Fruit fly (Drosophila melanogaster) whole organism, embryonic: ENCODE results near the gene Alp9.

ENCODE experiments used
- ATbp ChIP-seq: fragments of 200-800 bp; sonication (Bioruptor generic); optimal IDR thresholded peaks from 2 replicates; lab custom pipeline; 2017; ENCODE audit warnings: missing biosample characterization, mild to moderate bottlenecking, missing genetic modification characterization, missing genetic modification reagents
- Antp ChIP-seq: fragments of 200-800 bp; sonication (Bioruptor generic); optimal IDR thresholded peaks from 3 replicates; lab custom pipeline; 2016; ENCODE audit warnings: missing biosample characterization, missing genetic modification characterization
- CG10274 ChIP-seq: fragments of 200-800 bp; sonication (Bioruptor generic); optimal IDR thresholded peaks from 3 replicates; lab custom pipeline; 2017; ENCODE audit warnings: missing biosample characterization, mild to moderate bottlenecking, missing genetic modification characterization
- CG11456 ChIP-seq: fragments of 200-800 bp; sonication (Bioruptor generic); IDR thresholded peaks from 3 replicates; pipeline ENCODE4 v1.3.6; 2022; ENCODE audit warnings: missing biosample characterization, missing genetic modification characterization
- CG13287 ChIP-seq: fragments of 200-800 bp; sonication (Bioruptor generic); IDR thresholded peaks from 2 replicates; pipeline ENCODE4 v1.3.6; 2022; ENCODE audit warnings: missing biosample characterization, missing genetic modification characterization; ENCODE audit not compliant: partially characterized antibody
- CG13424 ChIP-seq: fragments of 200-800 bp; sonication (Bioruptor generic); optimal IDR thresholded peaks from 2 replicates; lab custom pipeline; 2019; ENCODE audit warnings: missing biosample characterization, mild to moderate bottlenecking, missing genetic modification characterization, moderate library complexity
- CG15073 ChIP-seq: fragments of 200-800 bp; sonication (Bioruptor generic); optimal IDR thresholded peaks from 2 replicates; lab custom pipeline; 2016; ENCODE audit warnings: missing biosample characterization, missing genetic modification characterization
- CG15479 ChIP-seq: fragments of 200-800 bp; sonication (Bioruptor generic); optimal IDR thresholded peaks from 3 replicates; lab custom pipeline; 2019; ENCODE audit warnings: missing biosample characterization, mild to moderate bottlenecking, missing genetic modification characterization, moderate library complexity
- CG17361 ChIP-seq: fragments of 200-800 bp; sonication (Bioruptor generic); IDR thresholded peaks from 3 replicates; pipeline ENCODE4 v1.3.6; 2022; ENCODE audit warnings: missing biosample characterization, missing genetic modification characterization
- CG1832 ChIP-seq: fragments of 200-800 bp; sonication (Bioruptor generic); optimal IDR thresholded peaks from 2 replicates; lab custom pipeline; 2017; ENCODE audit warnings: missing biosample characterization, mild to moderate bottlenecking, missing genetic modification characterization, inconsistent platforms
- CG2116 ChIP-seq: fragments of 200-800 bp; sonication (Bioruptor generic); optimal IDR thresholded peaks from 3 replicates; lab custom pipeline; 2018; ENCODE audit warnings: missing biosample characterization, mild to moderate bottlenecking, missing genetic modification characterization
- CG32772 ChIP-seq: fragments of 200-800 bp; sonication (Bioruptor generic); IDR thresholded peaks from 2 replicates; pipeline ENCODE4 v1.3.6; 2022; ENCODE audit warnings: missing biosample characterization, missing genetic modification characterization
- CG4360 ChIP-seq: fragments of 200-800 bp; sonication (Bioruptor generic); IDR thresholded peaks from 2 replicates; pipeline ENCODE4 v1.3.6; 2022; ENCODE audit warnings: missing biosample characterization, missing genetic modification characterization
- CG5245 ChIP-seq: fragments of 200-800 bp; sonication (Bioruptor generic); optimal IDR thresholded peaks from 3 replicates; lab custom pipeline; 2016; ENCODE audit warnings: missing biosample characterization, missing genetic modification characterization
- CG7786 ChIP-seq: fragments of 200-800 bp; sonication (Bioruptor generic); optimal IDR thresholded peaks from 2 replicates; lab custom pipeline; 2016; ENCODE audit warnings: missing biosample characterization, missing genetic modification characterization
- CG8290 ChIP-seq, 3 experiments: fragments of 200-800 bp; sonication (Bioruptor generic); optimal IDR thresholded peaks; 2 replicates each; lab custom pipeline; 2016 to 2019; ENCODE audit warnings: missing biosample characterization in 3 of 3, missing genetic modification characterization in 3 of 3, mild to moderate bottlenecking in 2 of 3, moderate library complexity in 1 of 3
- CG8359 ChIP-seq: fragments of 200-800 bp; sonication (Bioruptor generic); optimal IDR thresholded peaks from 2 replicates; lab custom pipeline; 2017; ENCODE audit warnings: missing biosample characterization, mild to moderate bottlenecking, missing genetic modification characterization, borderline replicate concordance
- CG9437 ChIP-seq: fragments of 200-800 bp; sonication (Bioruptor generic); optimal IDR thresholded peaks from 2 replicates; lab custom pipeline; 2018; ENCODE audit warnings: missing biosample characterization, mild to moderate bottlenecking, missing genetic modification characterization
- Chrac-16 ChIP-seq: fragments of 200-800 bp; sonication (Bioruptor generic); optimal IDR thresholded peaks from 3 replicates; lab custom pipeline; 2016; ENCODE audit warnings: missing biosample characterization, missing genetic modification characterization
- CkIIα-i1 ChIP-seq: fragments of 200-800 bp; sonication (Bioruptor generic); IDR thresholded peaks from 2 replicates; pipeline ENCODE4 v1.3.6; 2022; ENCODE audit warnings: missing biosample characterization, missing genetic modification characterization
- Fer1 ChIP-seq: fragments of 200-800 bp; sonication (Bioruptor generic); optimal IDR thresholded peaks from 2 replicates; lab custom pipeline; 2017; ENCODE audit warnings: missing biosample characterization, mild to moderate bottlenecking, missing genetic modification characterization
- H2.0 ChIP-seq: fragments of 200-800 bp; sonication (Bioruptor generic); IDR thresholded peaks from 2 replicates; pipeline ENCODE4 v1.3.6; 2022; ENCODE audit warnings: missing biosample characterization, missing genetic modification characterization
- HHEX ChIP-seq: fragments of 200-800 bp; sonication (Bioruptor generic); optimal IDR thresholded peaks from 3 replicates; lab custom pipeline; 2017; ENCODE audit warnings: missing biosample characterization, mild to moderate bottlenecking, missing genetic modification characterization, missing genetic modification reagents
- HLHmδ ChIP-seq: fragments of 200-800 bp; sonication (Bioruptor generic); optimal IDR thresholded peaks from 2 replicates; lab custom pipeline; 2018; ENCODE audit warnings: missing biosample characterization, mild to moderate bottlenecking, missing genetic modification characterization, moderate library complexity
- Hey ChIP-seq: fragments of 200-800 bp; sonication (Bioruptor generic); optimal IDR thresholded peaks from 3 replicates; lab custom pipeline; 2018; ENCODE audit warnings: missing biosample characterization, mild to moderate bottlenecking, missing genetic modification characterization
- Jarid2 ChIP-seq: fragments of 200-800 bp; sonication (Bioruptor generic); optimal IDR thresholded peaks from 3 replicates; lab custom pipeline; 2017; ENCODE audit warnings: mild to moderate bottlenecking, missing biosample characterization, missing genetic modification reagents, missing genetic modification characterization
- Optix ChIP-seq: fragments of 200-800 bp; sonication (Bioruptor generic); IDR thresholded peaks from 3 replicates; pipeline ENCODE4 v1.3.6; 2022; ENCODE audit warnings: missing biosample characterization, missing genetic modification characterization
- Ptx1 ChIP-seq: fragments of 200-800 bp; sonication (Bioruptor generic); IDR thresholded peaks from 2 replicates; pipeline ENCODE4 v1.3.6; 2022; ENCODE audit warnings: missing biosample characterization, missing genetic modification characterization
- Rfx ChIP-seq: fragments of 200-800 bp; sonication (Bioruptor generic); IDR thresholded peaks from 2 replicates; pipeline ENCODE4 v1.3.6; 2022; ENCODE audit warnings: missing biosample characterization, missing genetic modification characterization
- abd-A ChIP-seq: fragments of 200-800 bp; sonication (Bioruptor generic); optimal IDR thresholded peaks from 3 replicates; lab custom pipeline; 2019; ENCODE audit warnings: missing biosample characterization, mild to moderate bottlenecking, missing genetic modification characterization, moderate library complexity
- cato ChIP-seq: fragments of 200-800 bp; sonication (Bioruptor generic); optimal IDR thresholded peaks from 2 replicates; lab custom pipeline; 2016; ENCODE audit warnings: missing biosample characterization, missing genetic modification characterization, borderline replicate concordance
- en ChIP-seq: fragments of 200-800 bp; sonication (Bioruptor generic); optimal IDR thresholded peaks from 2 replicates; lab custom pipeline; 2016; ENCODE audit warnings: missing biosample characterization, missing genetic modification characterization
- fd64A ChIP-seq: fragments of 200-800 bp; sonication (Bioruptor generic); optimal IDR thresholded peaks from 3 replicates; lab custom pipeline; 2018; ENCODE audit warnings: missing biosample characterization, mild to moderate bottlenecking, missing genetic modification characterization
- gfzf ChIP-seq: fragments of 200-800 bp; sonication (Bioruptor generic); optimal IDR thresholded peaks from 2 replicates; lab custom pipeline; 2016; ENCODE audit warnings: missing biosample characterization, mild to moderate bottlenecking, missing genetic modification characterization, moderate library complexity
- inv ChIP-seq: fragments of 200-800 bp; sonication (Bioruptor generic); IDR thresholded peaks from 2 replicates; pipeline ENCODE4 v1.3.6; 2022; ENCODE audit warnings: missing biosample characterization, missing genetic modification characterization; ENCODE audit not compliant: partially characterized antibody
- kay ChIP-seq: fragments of 200-800 bp; sonication (Bioruptor generic); optimal IDR thresholded peaks from 2 replicates; lab custom pipeline; 2016; ENCODE audit warnings: missing biosample characterization, missing genetic modification characterization
- lov ChIP-seq, 2 experiments: fragments of 200-800 bp in 1 of 2; fragments of >200 bp in 1 of 2; sonication (Bioruptor generic) in 1 of 2; IDR thresholded peaks in 1 of 2; optimal IDR thresholded peaks in 1 of 2; 2 replicates in 1 of 2; 3 replicates in 1 of 2; pipeline versions ENCODE4 v1.3.6 to Lab custom; 2017 to 2022; ENCODE audit warnings: missing biosample characterization in 1 of 2, missing genetic modification characterization in 1 of 2
- oc ChIP-seq: fragments of 200-800 bp; sonication (Bioruptor generic); optimal IDR thresholded peaks from 2 replicates; lab custom pipeline; 2018; ENCODE audit warnings: missing biosample characterization, mild to moderate bottlenecking, missing genetic modification characterization, moderate library complexity
- otp ChIP-seq: fragments of 200-800 bp; sonication (Bioruptor generic); IDR thresholded peaks from 3 replicates; pipeline ENCODE4, ENCODE4 v1.3.6; 2022; ENCODE audit warnings: missing biosample characterization, missing genetic modification characterization
- pan ChIP-seq, 4 experiments: fragments of >200 bp in 3 of 4; fragments of 200-800 bp in 1 of 4; sonication (Bioruptor generic) in 1 of 4; optimal IDR thresholded peaks in 3 of 4; IDR thresholded peaks in 1 of 4; 2 replicates each; pipeline versions ENCODE4 v1.3.6 to Lab custom; 2017 to 2022; ENCODE audit warnings: missing biosample characterization in 2 of 4, missing genetic modification characterization in 2 of 4, mixed read lengths in 1 of 4
- phol ChIP-seq: fragments of 200-800 bp; sonication (Bioruptor generic); optimal IDR thresholded peaks from 3 replicates; lab custom pipeline; 2018; ENCODE audit warnings: missing biosample characterization, mild to moderate bottlenecking, missing genetic modification characterization, moderate library complexity
- pros ChIP-seq: fragments of 200-800 bp; sonication (Bioruptor generic); optimal IDR thresholded peaks from 3 replicates; lab custom pipeline; 2019; ENCODE audit warnings: missing biosample characterization, mild to moderate bottlenecking, missing genetic modification characterization, moderate library complexity
- row ChIP-seq: fragments of 200-800 bp; sonication (Bioruptor generic); IDR thresholded peaks from 3 replicates; pipeline ENCODE4 v1.3.6; 2022; ENCODE audit warnings: missing biosample characterization, missing genetic modification characterization
- sisA ChIP-seq: fragments of 200-800 bp; sonication (Bioruptor generic); IDR thresholded peaks from 2 replicates; pipeline ENCODE4 v1.3.6; 2022; ENCODE audit warnings: missing biosample characterization, missing genetic modification characterization
- trem ChIP-seq: fragments of 200-800 bp; optimal IDR thresholded peaks from 3 replicates; lab custom pipeline; 2019; ENCODE audit warnings: missing biosample characterization, mild to moderate bottlenecking, missing genetic modification characterization, moderate library complexity
- yki ChIP-seq: fragments of >200 bp; optimal IDR thresholded peaks from 3 replicates; lab custom pipeline; 2018
- zen2 ChIP-seq: fragments of 200-800 bp; sonication (Bioruptor generic); IDR thresholded peaks from 3 replicates; pipeline ENCODE4 v1.3.6; 2022; ENCODE audit warnings: missing biosample characterization, missing genetic modification characterization; ENCODE audit not compliant: partially characterized antibody
- zfh1 ChIP-seq: fragments of 200-800 bp; sonication (Bioruptor generic); IDR thresholded peaks from 3 replicates; pipeline ENCODE4 v1.3.6; 2022; ENCODE audit warnings: missing biosample characterization, missing genetic modification characterization

Gene Alp9

DNA sequence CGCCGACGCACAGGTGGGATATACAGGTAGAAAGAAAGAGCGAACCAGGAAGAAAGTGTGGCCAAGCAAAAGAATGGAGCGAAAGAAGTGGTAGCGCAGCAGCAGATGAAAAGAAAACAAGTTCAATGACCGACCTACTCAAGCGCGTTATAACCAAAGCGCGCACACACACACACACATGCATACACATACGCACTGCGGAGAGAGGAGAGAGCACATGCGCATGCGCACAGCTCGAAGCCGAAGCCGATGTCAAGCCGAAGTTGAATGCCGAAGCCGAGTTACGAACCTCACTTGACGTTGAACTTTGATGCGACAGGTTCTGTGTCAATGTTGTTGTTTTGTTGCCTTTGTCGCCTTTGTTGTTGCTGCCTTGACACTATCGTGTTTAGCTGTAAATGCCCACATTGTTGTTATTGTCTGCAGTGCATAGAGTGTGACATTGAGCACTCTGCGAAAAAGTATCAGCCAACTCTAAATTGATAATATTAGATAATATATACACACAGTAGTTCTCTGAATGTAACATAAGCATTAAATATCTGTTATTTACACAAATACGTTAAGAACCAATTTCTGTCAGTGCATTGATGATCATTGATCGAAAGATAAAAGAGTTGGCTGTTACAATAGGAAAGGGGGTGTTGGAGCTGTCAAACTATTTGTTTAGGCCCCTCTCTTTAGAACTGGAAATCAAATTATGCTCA lies 39.0 kb downstream of the Alp9 start (continued):
- no peak for TF ChIP-seq fd64A
- TF ChIP-seq Rfx (GFP tag; lab: Robert Waterston, UW): no peak
- no peak for TF ChIP-seq CG8290 (GFP tag; optimal IDR thresholded peaks at IDR 0.05; lab: Kevin White, UChicago)
- TF ChIP-seq CG8290 (tag; optimal IDR thresholded peaks at IDR 0.05; lab: Kevin White, UChicago): peak in 1 of 2 experiments; percentile 7
- TF ChIP-seq Fer1 (GFP tag; lab: Kevin White, UChicago): no peak
- no peak for TF ChIP-seq CG32772 (GFP tag; lab: Robert Waterston, UW)
- no peak for TF ChIP-seq CG11456 (GFP tag; lab: Robert Waterston, UW)
- TF ChIP-seq CG17361: no peak
- no peak for TF ChIP-seq Chrac-16 (GFP tag; lab: Kevin White, UChicago)
- TF ChIP-seq kay: no peak
- TF ChIP-seq Optix: no peak
- no peak for TF ChIP-seq trem (tag; lab: Kevin White, UChicago)
- no peak for TF ChIP-seq oc
- no peak for TF ChIP-seq CG2116 (GFP tag; lab: Kevin White, UChicago)
- no peak for TF ChIP-seq CG5245
- peak; percentile 21; the same call in 1 of the 3 replicates for TF ChIP-seq row (GFP tag; lab: Robert Waterston, UW)
- TF ChIP-seq CG15073 (GFP tag; lab: Kevin White, UChicago): no peak
- TF ChIP-seq CG10274 (GFP tag; lab: Kevin White, UChicago): no peak
- TF ChIP-seq CG8359 (GFP tag; lab: Kevin White, UChicago): no peak
- no peak for TF ChIP-seq en
- TF ChIP-seq Antp (GFP tag; lab: Kevin White, UChicago): no peak
- TF ChIP-seq CG7786 (GFP tag; lab: Kevin White, UChicago): no peak
- no peak for TF ChIP-seq Jarid2
- no peak for TF ChIP-seq CG1832
- no peak for TF ChIP-seq zfh1
- no peak for TF ChIP-seq CG9437 (GFP tag; lab: Kevin White, UChicago)
- no peak for TF ChIP-seq H2.0 (GFP tag; lab: Robert Waterston, UW)
- peak; percentile 52 for TF ChIP-seq pros (GFP tag; lab: Kevin White, UChicago)
- peak; percentile 31 for TF ChIP-seq gfzf
- peak; percentile 39 for TF ChIP-seq HLHmδ (GFP tag; lab: Kevin White, UChicago)
- no peak for TF ChIP-seq Hey
- no peak for TF ChIP-seq CkIIα-i1 (GFP tag; lab: Robert Waterston, UW)
- TF ChIP-seq pan (optimal IDR thresholded peaks at IDR 0.05; lab: Kevin White, UChicago): no peak
- TF ChIP-seq pan (GFP tag; optimal IDR thresholded peaks at IDR 0.05 in 1 of 2, IDR thresholded peaks at IDR 0.05 in 1 of 2): no peak
- TF ChIP-seq CG13287 (GFP tag; lab: Robert Waterston, UW): no peak
- TF ChIP-seq otp (GFP tag; lab: Robert Waterston, UW): 0 out of 3 replicates have a peak, but pooled peaks have one; percentile 6
- no peak for TF ChIP-seq lov (optimal IDR thresholded peaks at IDR 0.05; lab: Kevin White, UChicago)
- TF ChIP-seq lov (GFP tag; IDR thresholded peaks at IDR 0.05; lab: Robert Waterston, UW): no peak
- no peak for TF ChIP-seq ATbp (GFP tag; lab: Kevin White, UChicago)
- peak; percentile 75; the same call in 1 of the 2 replicates for TF ChIP-seq CG4360 (GFP tag; lab: Robert Waterston, UW)
- no peak for TF ChIP-seq Ptx1
- TF ChIP-seq zen2 (GFP tag; lab: Robert Waterston, UW): 0 out of 3 replicates have a peak, but pooled peaks have one; percentile 39
- TF ChIP-seq phol: no peak
- no peak for TF ChIP-seq cato (GFP tag; lab: Kevin White, UChicago)
- no peak for TF ChIP-seq sisA (GFP tag; lab: Robert Waterston, UW)
- no peak for TF ChIP-seq HHEX (GFP tag; lab: Kevin White, UChicago)
- peak; percentile 56 for TF ChIP-seq CG15479
- TF ChIP-seq CG13424: no peak
- no peak for TF ChIP-seq abd-A (tag; lab: Kevin White, UChicago)
- peak; percentile 14 for TF ChIP-seq yki (lab: Kevin White, UChicago)
- no peak for TF ChIP-seq inv (GFP tag; lab: Robert Waterston, UW)
